Worm (Caenorhabditis elegans): ENCODE data around the gene osm-12.

The osm-12 gene

ce11 chrIII:12164414-12164813 lies 37.9 kb downstream of the osm-12 start:
- TF ChIP-seq nfyb-1 (GFP tag; IDR thresholded peaks at IDR 0.05), result peak; percentile 51; the same call in 1 of the 2 replicates
- no peak for TF ChIP-seq nhr-120 (GFP tag; IDR thresholded peaks at IDR 0.05)
- TF ChIP-seq chd-7 (tag; optimal IDR thresholded peaks at IDR 0.05), result no peak
- no peak for TF ChIP-seq F33H1.4 (GFP tag; IDR thresholded peaks at IDR 0.05)
- TF ChIP-seq tbp1 (GFP tag; optimal IDR thresholded peaks at IDR 0.05), result no peak

DNA sequence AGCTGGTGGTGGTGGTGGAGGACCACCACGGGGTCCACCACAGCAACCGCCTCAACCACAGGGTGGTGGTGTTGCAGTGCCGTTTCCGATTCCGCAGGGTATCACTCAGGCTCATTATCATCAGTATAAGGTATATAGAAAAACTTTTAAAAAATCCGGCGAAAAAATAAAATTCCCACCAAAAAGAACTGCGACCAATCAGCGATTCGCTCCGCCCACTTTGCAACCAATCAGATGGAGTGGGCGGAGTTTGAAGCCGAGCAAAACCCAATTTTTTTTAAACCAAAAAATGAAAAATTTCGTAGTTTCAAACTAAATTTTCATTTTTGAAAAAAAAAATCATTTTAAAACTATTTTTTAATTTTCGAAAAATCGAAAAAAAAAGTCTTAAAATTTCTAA lies 41.4 kb downstream of the osm-12 start:
- 0 out of 2 replicates have a peak, but pooled peaks have one; percentile 26 for TF ChIP-seq Y95B8A.8 (GFP tag; IDR thresholded peaks at IDR 0.05)
- TF ChIP-seq nfya-2 (GFP tag; IDR thresholded peaks at IDR 0.05), result 0 out of 2 replicates have a peak, but pooled peaks have one; percentile 54
- 0 out of 2 replicates have a peak, but pooled peaks have one; percentile 40 for TF ChIP-seq zfh-2 (GFP tag; conservative IDR thresholded peaks at IDR 0.05)
- no peak for TF ChIP-seq ceh-100 (GFP tag; IDR thresholded peaks at IDR 0.05)
- 0 out of 2 replicates have a peak, but pooled peaks have one; percentile 21 for TF ChIP-seq nfyb-1 (GFP tag; IDR thresholded peaks at IDR 0.05)
- TF ChIP-seq gei-17 (GFP tag; optimal IDR thresholded peaks at IDR 0.05), result no peak
- TF ChIP-seq ama-1 (optimal IDR thresholded peaks at IDR 0.05), result no peak
- no peak for TF ChIP-seq ama-1 (GFP tag; optimal IDR thresholded peaks at IDR 0.05)
- no peak for TF ChIP-seq ekl-4 (GFP tag; IDR thresholded peaks at IDR 0.05)

DNA sequence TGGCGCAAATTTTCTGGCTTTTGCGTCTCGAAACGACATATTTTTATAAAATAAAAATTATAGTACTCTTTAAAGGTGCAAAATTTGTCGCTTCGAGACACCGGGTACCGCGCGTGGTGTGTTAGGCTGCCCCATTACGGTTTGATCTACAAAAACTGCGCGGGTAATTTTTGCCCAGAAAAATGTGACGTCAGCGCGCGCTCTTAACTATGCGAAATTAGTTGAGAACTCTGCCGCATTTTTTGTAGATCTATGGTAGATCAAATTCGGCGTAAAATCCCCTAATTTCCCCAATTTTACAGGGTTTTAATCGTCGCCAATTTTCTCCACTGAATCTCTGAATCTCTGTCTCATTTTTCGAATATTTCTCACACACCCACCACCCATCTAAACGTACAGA lies 41.9 kb downstream of the osm-12 start, which contains the start of gene Y75B8A.8:
Gene Y75B8A.8, plus strand, starts transcription at position 301 of the 400 bp plus-strand sequence.
- TF ChIP-seq ztf-25 (GFP tag; IDR thresholded peaks at IDR 0.05) (no peak), ceh-100 (GFP tag; IDR thresholded peaks at IDR 0.05) (no peak), madf-8 (GFP tag; conservative IDR thresholded peaks at IDR 0.05) (0 out of 2 replicates have a peak, but pooled peaks have one; percentile 17), attf-5 (GFP tag; optimal IDR thresholded peaks at IDR 0.05) (no peak), aptf-2 (GFP tag; conservative IDR thresholded peaks at IDR 0.05) (no peak), B0336.3 (GFP tag; IDR thresholded peaks at IDR 0.05) (peak; percentile 26; the same call in 1 of the 2 replicates), B0035.1 (tag; optimal IDR thresholded peaks at IDR 0.05) (no peak), C06A6.2 (GFP tag; conservative IDR thresholded peaks at IDR 0.05) (no peak), efl-1 (GFP tag; optimal IDR thresholded peaks at IDR 0.05) (peak; percentile 25), ekl-4 (GFP tag; IDR thresholded peaks at IDR 0.05) (no peak), bed-1 (GFP tag; IDR thresholded peaks at IDR 0.05) (no peak), xnd-1 (tag; optimal IDR thresholded peaks at IDR 0.05) (peak; percentile 23), madf-6 (GFP tag; IDR thresholded peaks at IDR 0.05) (peak; percentile 67; the same call in 1 of the 2 replicates)

ce11 chrIII:12159208-12159607 lies 43.1 kb downstream of the osm-12 start:
- TF ChIP-seq F52B5.7 (tag; optimal IDR thresholded peaks at IDR 0.05), result no peak
- peak; percentile 67; the same call in 1 of the 2 replicates for TF ChIP-seq egrh-3 (GFP tag; IDR thresholded peaks at IDR 0.05)
- TF ChIP-seq Y95B8A.8 (GFP tag; IDR thresholded peaks at IDR 0.05), result no peak
- no peak for TF ChIP-seq him-1 (tag; optimal IDR thresholded peaks at IDR 0.05)
- no peak for TF ChIP-seq T26A5.8 (tag; optimal IDR thresholded peaks at IDR 0.05)
- peak; percentile 72 for TF ChIP-seq zfh-2 (GFP tag; conservative IDR thresholded peaks at IDR 0.05)
- no peak for TF ChIP-seq ama-1 (optimal IDR thresholded peaks at IDR 0.05)
- TF ChIP-seq ama-1 (GFP tag; optimal IDR thresholded peaks at IDR 0.05), result no peak
- no peak for TF ChIP-seq ets-4 (GFP tag; optimal IDR thresholded peaks at IDR 0.05)

- TF ChIP-seq F37B4.10 (GFP tag; IDR thresholded peaks at IDR 0.05) (no peak), nfyb-1 (GFP tag; IDR thresholded peaks at IDR 0.05) (0 out of 2 replicates have a peak, but pooled peaks have one; percentile 51), snpc-1.1 (tag; optimal IDR thresholded peaks at IDR 0.05; ENCODE audit: insufficient read depth) (no peak), lir-1 (GFP tag; conservative IDR thresholded peaks at IDR 0.05) (no peak), T07F8.4 (tag; optimal IDR thresholded peaks at IDR 0.05) (no peak)
These were observed 44.8 kb downstream of the osm-12 start for ce11 chrIII:12157576-12157975.
